Worm (Caenorhabditis elegans): ENCODE measurements around the gene chdh-1.

The chdh-1 gene

DNA sequence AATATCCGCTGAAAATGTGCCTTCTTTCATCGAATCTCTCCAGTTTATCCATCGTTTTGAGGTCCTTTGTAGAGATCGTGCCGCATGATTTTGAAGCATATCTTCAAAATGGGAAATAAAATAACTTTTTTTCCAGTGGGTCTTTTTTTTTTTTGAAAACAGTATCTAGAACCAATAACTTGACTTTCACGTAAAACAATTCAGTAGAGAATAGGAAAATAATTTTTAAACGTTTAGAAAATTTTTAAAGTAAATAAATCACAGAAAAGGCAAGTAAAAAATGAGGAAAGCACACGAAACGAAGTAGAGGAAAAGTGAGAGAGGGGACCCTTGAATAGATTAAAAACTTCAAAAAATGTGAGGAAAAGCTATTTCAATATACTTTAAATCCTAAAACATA lies at the start of gene chdh-1:
Gene chdh-1, minus strand, starts transcription at position 101 of the 400 bp plus-strand sequence.
- TF ChIP-seq ceh-28 (tag; optimal IDR thresholded peaks at IDR 0.05) (no peak), mml-1 (tag; optimal IDR thresholded peaks at IDR 0.05) (no peak), aly-2 (tag; optimal IDR thresholded peaks at IDR 0.05) (no peak), pqm-1 (tag; optimal IDR thresholded peaks at IDR 0.05) (no peak), elt-1 (tag; optimal IDR thresholded peaks at IDR 0.05) (no peak), unc-62 (GFP tag; optimal IDR thresholded peaks at IDR 0.05) (no peak)

DNA sequence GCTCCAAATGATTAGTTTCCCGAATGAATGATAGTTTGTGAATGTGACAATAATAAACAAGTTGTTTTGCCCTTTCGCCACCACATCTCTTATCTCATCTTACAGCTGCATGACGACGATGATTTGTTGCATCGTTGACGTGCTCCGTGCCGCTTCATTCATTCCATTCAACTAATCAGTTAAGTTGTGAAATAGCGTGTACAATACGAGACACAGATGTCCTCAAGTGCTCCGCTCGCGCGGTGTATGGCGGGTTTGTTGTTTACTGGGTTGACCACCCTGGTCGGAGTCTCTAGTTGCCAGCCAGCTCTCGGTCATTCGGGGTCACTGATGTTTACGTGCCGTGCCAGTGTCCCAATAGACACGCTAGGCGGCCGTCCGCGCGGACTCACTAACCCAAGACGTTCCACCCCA lies 49.2 kb upstream of the chdh-1 start:
- TF ChIP-seq ztf-4 (tag; optimal IDR thresholded peaks at IDR 0.05), result no peak
- no peak for TF ChIP-seq nfya-1 (tag; optimal IDR thresholded peaks at IDR 0.05; ENCODE audit: insufficient read depth)
- TF ChIP-seq ama-1 (optimal IDR thresholded peaks at IDR 0.05), result no peak
- no peak for TF ChIP-seq nhr-23 (tag; optimal IDR thresholded peaks at IDR 0.05)
- peak; percentile 19 for TF ChIP-seq elt-2 (tag; optimal IDR thresholded peaks at IDR 0.05)
- peak; percentile 73 for TF ChIP-seq pqm-1 (tag; optimal IDR thresholded peaks at IDR 0.05)
- TF ChIP-seq lin-39 (tag; optimal IDR thresholded peaks at IDR 0.05), result no peak
- TF ChIP-seq nhr-76 (tag; optimal IDR thresholded peaks at IDR 0.05), result no peak
- TF ChIP-seq pha-4 (tag; optimal IDR thresholded peaks at IDR 0.05), result peak; percentile 57
- no peak for TF ChIP-seq egl-5 (tag; optimal IDR thresholded peaks at IDR 0.05)

DNA sequence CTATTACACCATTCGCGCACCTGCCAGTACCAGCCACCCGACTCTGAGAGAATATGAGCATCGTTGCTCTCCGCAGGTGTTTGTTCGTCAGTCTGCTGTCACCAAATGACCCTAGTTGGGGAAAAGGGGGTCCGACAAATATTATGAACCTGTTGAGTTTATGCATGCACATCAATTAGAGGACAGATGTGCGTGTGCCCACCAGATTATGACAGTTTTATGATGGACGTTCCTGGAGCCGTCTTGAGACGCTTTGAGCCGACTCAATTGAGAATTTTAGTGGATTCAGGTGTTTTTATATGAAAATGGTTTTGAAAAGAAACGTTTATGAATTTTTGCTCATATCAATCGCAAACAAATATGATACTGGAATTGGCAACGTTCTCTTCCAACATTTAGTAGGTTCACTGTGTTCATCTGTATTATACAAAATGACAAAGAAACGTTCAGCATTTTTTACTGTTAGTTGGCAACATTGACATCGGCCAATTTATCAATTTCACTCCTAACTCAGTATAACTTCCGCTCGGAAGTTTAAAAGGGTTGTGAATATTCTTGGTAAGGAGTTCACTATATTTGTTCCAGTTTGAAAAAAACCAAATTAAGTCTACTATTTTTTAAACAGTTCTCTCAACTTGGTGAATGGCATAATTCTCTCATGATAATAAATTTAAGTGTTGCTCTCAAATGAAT lies 48.7 kb upstream of the chdh-1 start:
- no peak for TF ChIP-seq ZK546.5 (tag; optimal IDR thresholded peaks at IDR 0.05)
- TF ChIP-seq lsy-12 (tag; optimal IDR thresholded peaks at IDR 0.05), result peak; percentile 55
- TF ChIP-seq unc-62 (GFP tag; optimal IDR thresholded peaks at IDR 0.05), result peak; percentile 27
- no peak for TF ChIP-seq ceh-82 (tag; optimal IDR thresholded peaks at IDR 0.05)
- no peak for TF ChIP-seq aly-2 (tag; optimal IDR thresholded peaks at IDR 0.05)
- TF ChIP-seq nhr-12 (tag; optimal IDR thresholded peaks at IDR 0.05), result no peak
- no peak for TF ChIP-seq fos-1 (tag; optimal IDR thresholded peaks at IDR 0.05)
- no peak for TF ChIP-seq fkh-10 (GFP tag; optimal IDR thresholded peaks at IDR 0.05)
- TF ChIP-seq elt-2 (tag; optimal IDR thresholded peaks at IDR 0.05), result peak; percentile 60
- no peak for TF ChIP-seq ceh-16 (tag; optimal IDR thresholded peaks at IDR 0.05)
- no peak for TF ChIP-seq elt-1 (tag; optimal IDR thresholded peaks at IDR 0.05)
- TF ChIP-seq tbx-2 (tag; optimal IDR thresholded peaks at IDR 0.05), result peak; percentile 70
- peak; percentile 92 for TF ChIP-seq nhr-25 (tag; optimal IDR thresholded peaks at IDR 0.05)
- no peak for TF ChIP-seq jun-1 (tag; optimal IDR thresholded peaks at IDR 0.05)
- TF ChIP-seq nhr-67 (tag; optimal IDR thresholded peaks at IDR 0.05), result no peak
- TF ChIP-seq nhr-23 (tag; optimal IDR thresholded peaks at IDR 0.05), result peak; percentile 42
- no peak for TF ChIP-seq mdl-1 (tag; optimal IDR thresholded peaks at IDR 0.05)
- TF ChIP-seq mml-1 (tag; optimal IDR thresholded peaks at IDR 0.05), result no peak
- TF ChIP-seq R02D3.7 (tag; optimal IDR thresholded peaks at IDR 0.05), result peak; percentile 30
- peak; percentile 33 for TF ChIP-seq nhr-76 (tag; optimal IDR thresholded peaks at IDR 0.05)
- no peak for TF ChIP-seq sea-2 (GFP tag; optimal IDR thresholded peaks at IDR 0.05)
- peak; percentile 21 for TF ChIP-seq hmg-11 (tag; optimal IDR thresholded peaks at IDR 0.05)
- peak; percentile 99 for TF ChIP-seq ama-1 (optimal IDR thresholded peaks at IDR 0.05)
- peak; percentile 46 for TF ChIP-seq nfya-1 (tag; optimal IDR thresholded peaks at IDR 0.05; ENCODE audit: insufficient read depth)
- no peak for TF ChIP-seq nhr-11 (tag; optimal IDR thresholded peaks at IDR 0.05)
- TF ChIP-seq daf-12 (tag; optimal IDR thresholded peaks at IDR 0.05), result no peak
- peak in 1 of 3 experiments; percentile 72 for TF ChIP-seq elt-3 (tag; optimal IDR thresholded peaks at IDR 0.05)
- TF ChIP-seq ztf-4 (tag; optimal IDR thresholded peaks at IDR 0.05), result peak; percentile 78
- peak; percentile 52 for TF ChIP-seq lin-39 (tag; optimal IDR thresholded peaks at IDR 0.05)
- TF ChIP-seq ceh-28 (tag; optimal IDR thresholded peaks at IDR 0.05), result no peak
- no peak for TF ChIP-seq fkh-2 (tag; optimal IDR thresholded peaks at IDR 0.05)
- no peak for TF ChIP-seq zag-1 (tag; optimal IDR thresholded peaks at IDR 0.05)
- peak; percentile 95 for TF ChIP-seq nhr-43 (tag; optimal IDR thresholded peaks at IDR 0.05; ENCODE audit: poor library complexity, severe bottlenecking)
- no peak for TF ChIP-seq nhr-77 (tag; optimal IDR thresholded peaks at IDR 0.05)
- no peak for TF ChIP-seq egl-27 (tag; optimal IDR thresholded peaks at IDR 0.05)
- TF ChIP-seq eor-1 (tag; optimal IDR thresholded peaks at IDR 0.05), result no peak
- TF ChIP-seq lin-15B (tag; optimal IDR thresholded peaks at IDR 0.05), result no peak
- TF ChIP-seq snpc-4 (tag; optimal IDR thresholded peaks at IDR 0.05), result no peak
- no peak for TF ChIP-seq nhr-237 (tag; optimal IDR thresholded peaks at IDR 0.05)
- no peak for TF ChIP-seq skn-1 (tag; optimal IDR thresholded peaks at IDR 0.05)
- TF ChIP-seq ceh-9 (tag; optimal IDR thresholded peaks at IDR 0.05), result no peak
- no peak for TF ChIP-seq pqm-1 (tag; optimal IDR thresholded peaks at IDR 0.05)
- no peak for TF ChIP-seq pha-4 (tag; optimal IDR thresholded peaks at IDR 0.05)
- no peak for TF ChIP-seq ztf-11 (tag; optimal IDR thresholded peaks at IDR 0.05)
- TF ChIP-seq unc-39 (tag; optimal IDR thresholded peaks at IDR 0.05), result no peak
- no peak for TF ChIP-seq egl-5 (tag; optimal IDR thresholded peaks at IDR 0.05)
- no peak for TF ChIP-seq nhr-28 (tag; optimal IDR thresholded peaks at IDR 0.05)
